Fruit fly (Drosophila melanogaster) whole organism, wandering third instar larva: Measurements from ENCODE around the gene rno.
A peak's percentile ranks its signal among the peaks of the same experiment; 100 is the strongest.

Experiments used
- Abd-B ChIP-seq: fragments of >200 bp; optimal IDR thresholded peaks from 2 replicates; lab custom pipeline; 2017; ENCODE audit warnings: missing biosample characterization, missing genetic modification characterization
- CG32264 ChIP-seq: fragments of 200-800 bp; sonication (Bioruptor generic); optimal IDR thresholded peaks from 2 replicates; lab custom pipeline; 2016; ENCODE audit warnings: missing biosample characterization, missing genetic modification characterization
- CrebA ChIP-seq: fragments of 200-800 bp; sonication (Bioruptor generic); optimal IDR thresholded peaks from 2 replicates; lab custom pipeline; 2016; ENCODE audit warnings: missing biosample characterization, mild to moderate bottlenecking, missing genetic modification characterization, borderline replicate concordance
- Dfd ChIP-seq: fragments of >200 bp; optimal IDR thresholded peaks from 2 replicates; lab custom pipeline; 2017; ENCODE audit warnings: missing biosample characterization, missing genetic modification characterization
- Dif ChIP-seq: fragments of 200-275, 200-300 bp; sonication (Bioruptor generic); optimal IDR thresholded peaks from 2 replicates; lab custom pipeline; 2018; ENCODE audit warnings: missing biosample characterization, missing genetic modification characterization; ENCODE audit not compliant: partially characterized antibody
- GATAd ChIP-seq: sonication (Bioruptor generic); optimal IDR thresholded peaks from 2 replicates; lab custom pipeline; 2016; ENCODE audit warnings: missing biosample characterization, missing genetic modification characterization
- HLH106 ChIP-seq: fragments of 200-800 bp; optimal IDR thresholded peaks from 3 replicates; lab custom pipeline; 2019; ENCODE audit warnings: missing biosample characterization, mild to moderate bottlenecking, missing genetic modification characterization, moderate library complexity
- Hnf4 ChIP-seq: fragments of 200-800 bp; sonication (Bioruptor generic); optimal IDR thresholded peaks from 2 replicates; lab custom pipeline; 2016; ENCODE audit warnings: missing biosample characterization, mild to moderate bottlenecking, missing genetic modification characterization
- Jra ChIP-seq: sonication (Bioruptor generic); optimal IDR thresholded peaks from 2 replicates; lab custom pipeline; 2016; ENCODE audit warnings: missing biosample characterization, missing genetic modification characterization
- Myc ChIP-seq: fragments of >200 bp; optimal IDR thresholded peaks from 2 replicates; lab custom pipeline; 2017
- N ChIP-seq: fragments of >200 bp; optimal IDR thresholded peaks from 2 replicates; lab custom pipeline; 2018; ENCODE audit warnings: missing biosample characterization, missing external identifiers, missing genetic modification characterization
- OdsH ChIP-seq: fragments of 200-800 bp; sonication (Bioruptor generic); optimal IDR thresholded peaks from 2 replicates; lab custom pipeline; 2016; ENCODE audit warnings: missing biosample characterization, mild to moderate bottlenecking, missing genetic modification characterization
- Rel ChIP-seq, 2 experiments: fragments of 200-800 bp; sonication (Bioruptor generic) in 1 of 2; optimal IDR thresholded peaks; 2 replicates in 1 of 2; 3 replicates in 1 of 2; lab custom pipeline; 2016 to 2019; ENCODE audit warnings: mild to moderate bottlenecking in 2 of 2, missing biosample characterization in 2 of 2, missing genetic modification characterization in 2 of 2, moderate library complexity in 1 of 2
- Sp1 ChIP-seq: fragments of 200-800 bp; sonication (Bioruptor generic); optimal IDR thresholded peaks from 3 replicates; lab custom pipeline; 2019; ENCODE audit warnings: missing biosample characterization, mild to moderate bottlenecking, missing genetic modification characterization, moderate library complexity
- Vsx2 ChIP-seq: fragments of 200-300, 225-300 bp; sonication (Bioruptor generic); optimal IDR thresholded peaks from 2 replicates; lab custom pipeline; 2018; ENCODE audit warnings: missing biosample characterization, missing genetic modification characterization; ENCODE audit not compliant: partially characterized antibody
- dl ChIP-seq, 2 experiments: fragments of 175-275, 200-275 bp in 1 of 2; fragments of 200-275 bp in 1 of 2; sonication (Bioruptor generic); optimal IDR thresholded peaks; lab custom pipeline; 2018; ENCODE audit warnings: mild to moderate bottlenecking in 2 of 2, missing biosample characterization in 2 of 2, missing genetic modification characterization in 2 of 2, moderate library complexity in 2 of 2; ENCODE audit not compliant: partially characterized antibody in 2 of 2, insufficient read depth in 1 of 2
- dmrt93B ChIP-seq: fragments of 200-800 bp; sonication (Bioruptor generic); optimal IDR thresholded peaks from 2 replicates; lab custom pipeline; 2018; ENCODE audit warnings: missing biosample characterization, mild to moderate bottlenecking, missing genetic modification characterization
- ey ChIP-seq: fragments of 200-800 bp; sonication (Bioruptor generic); optimal IDR thresholded peaks from 2 replicates; lab custom pipeline; 2016; ENCODE audit warnings: missing biosample characterization, missing genetic modification characterization
- foxo ChIP-seq, 2 experiments: fragments of 200-800 bp; sonication (Bioruptor generic); optimal IDR thresholded peaks; 2 replicates in 1 of 2; 3 replicates in 1 of 2; lab custom pipeline; 2016 to 2017; ENCODE audit warnings: missing biosample characterization in 2 of 2, missing genetic modification characterization in 2 of 2
- fru ChIP-seq: fragments of 200-800 bp; sonication (Bioruptor generic); optimal IDR thresholded peaks from 3 replicates; lab custom pipeline; 2016; ENCODE audit warnings: missing biosample characterization, mild to moderate bottlenecking, missing genetic modification characterization
- psq ChIP-seq: fragments of 200-800 bp; sonication (Bioruptor generic); optimal IDR thresholded peaks from 3 replicates; lab custom pipeline; 2017; ENCODE audit warnings: missing biosample characterization, mild to moderate bottlenecking, missing genetic modification characterization, moderate library complexity
- rgr ChIP-seq: fragments of 200-800 bp; sonication (Bioruptor generic); optimal IDR thresholded peaks from 3 replicates; lab custom pipeline; 2016; ENCODE audit warnings: missing biosample characterization, mild to moderate bottlenecking, missing genetic modification characterization
- sage ChIP-seq: fragments of 200-800 bp; sonication (Bioruptor generic); optimal IDR thresholded peaks from 2 replicates; lab custom pipeline; 2016; ENCODE audit warnings: missing biosample characterization, mild to moderate bottlenecking, missing genetic modification characterization
- usp ChIP-seq: fragments of >200 bp; optimal IDR thresholded peaks from 2 replicates; lab custom pipeline; 2017; ENCODE audit warnings: missing biosample characterization, missing genetic modification characterization
- woc ChIP-seq: sonication (Bioruptor generic); optimal IDR thresholded peaks from 2 replicates; lab custom pipeline; 2016; ENCODE audit warnings: missing biosample characterization, mild to moderate bottlenecking, missing genetic modification characterization

Gene rno

dm6 chr3L:178445-178844, 21.1 kb downstream of the rno start (continued):
- TF ChIP-seq Vsx2 (GFP tag; lab: Kevin White, UChicago) (peak; percentile 53), Abd-B (no peak), dmrt93B (GFP tag; lab: Kevin White, UChicago) (no peak), Sp1 (GFP tag; lab: Kevin White, UChicago) (peak; percentile 5), Myc (lab: Kevin White, UChicago) (no peak), HLH106 (tag; lab: Kevin White, UChicago) (no peak), fru (GFP tag; lab: Kevin White, UChicago) (no peak)

- TF ChIP-seq CG32264 (GFP tag; lab: Kevin White, UChicago) = no peak
These were observed 21.6 kb downstream of the rno start for dm6 chr3L:177938-178337.

- TF ChIP-seq Sp1 (GFP tag; lab: Kevin White, UChicago) (no peak), Myc (lab: Kevin White, UChicago) (peak; percentile 86), N (peak; percentile 50)
- TF ChIP-seq, all 38 proteins: peak for 2
These were observed 23.6 kb downstream of the rno start, which contains the start of gene CG7049 for dm6 chr3L:175949-176348. TSS of gene CG7049 (minus strand) at chr3L:176228.

- no peak for TF ChIP-seq Abd-B
- TF ChIP-seq Jra (GFP tag; lab: Kevin White, UChicago) = peak; percentile 54
- TF ChIP-seq woc (GFP tag; lab: Kevin White, UChicago) = peak; percentile 10
- no peak for TF ChIP-seq dl (GFP tag; optimal IDR thresholded peaks at IDR 0.05; lab: Kevin White, UChicago; ENCODE audit: insufficient read depth in 1 of 2, partially characterized antibody in 2 of 2)
- no peak for TF ChIP-seq Dif (GFP tag; lab: Kevin White, UChicago)
- no peak for TF ChIP-seq usp (GFP tag; lab: Kevin White, UChicago)
These were observed 25.1 kb downstream of the rno start for dm6 chr3L:174501-174900.

dm6 chr3L:171729-172128, 27.8 kb downstream of the rno start:
- TF ChIP-seq Sp1 (GFP tag; lab: Kevin White, UChicago) (no peak), sage (GFP tag; lab: Kevin White, UChicago) (no peak), Dif (GFP tag; lab: Kevin White, UChicago) (no peak), foxo (GFP tag; optimal IDR thresholded peaks at IDR 0.05; lab: Kevin White, UChicago) (no peak), usp (GFP tag; lab: Kevin White, UChicago) (no peak)
- TF ChIP-seq, all 38 proteins: peak for 0

- TF ChIP-seq ey (GFP tag; lab: Kevin White, UChicago) (peak; percentile 17), HLH106 (tag; lab: Kevin White, UChicago) (peak; percentile 17), N (no peak), dl (GFP tag; optimal IDR thresholded peaks at IDR 0.05; lab: Kevin White, UChicago; ENCODE audit: insufficient read depth in 1 of 2, partially characterized antibody in 2 of 2) (no peak), Abd-B (no peak), OdsH (GFP tag; lab: Kevin White, UChicago) (peak; percentile 17), fru (GFP tag; lab: Kevin White, UChicago) (peak; percentile 65), Hnf4 (GFP tag; lab: Kevin White, UChicago) (no peak), woc (GFP tag; lab: Kevin White, UChicago) (peak; percentile 4), rgr (no peak), Dfd (GFP tag; lab: Kevin White, UChicago) (no peak), psq (peak; percentile 23), Sp1 (GFP tag; lab: Kevin White, UChicago) (peak; percentile 16), dmrt93B (GFP tag; lab: Kevin White, UChicago) (peak; percentile 10), Jra (GFP tag; lab: Kevin White, UChicago) (no peak), foxo (GFP tag; optimal IDR thresholded peaks at IDR 0.05; lab: Kevin White, UChicago) (peak in 1 of 2 experiments; percentile 45), Rel (GFP tag; optimal IDR thresholded peaks at IDR 0.05; lab: Kevin White, UChicago) (no peak), Rel (tag; optimal IDR thresholded peaks at IDR 0.05; lab: Kevin White, UChicago) (no peak), GATAd (GFP tag; lab: Kevin White, UChicago) (no peak), CrebA (GFP tag; lab: Kevin White, UChicago) (no peak)
These were observed 32.8 kb downstream of the rno start for dm6 chr3L:166789-167132.
